Worm (Caenorhabditis elegans): ENCODE measurements around the gene Y102A11A.1.

Gene Y102A11A.1

DNA sequence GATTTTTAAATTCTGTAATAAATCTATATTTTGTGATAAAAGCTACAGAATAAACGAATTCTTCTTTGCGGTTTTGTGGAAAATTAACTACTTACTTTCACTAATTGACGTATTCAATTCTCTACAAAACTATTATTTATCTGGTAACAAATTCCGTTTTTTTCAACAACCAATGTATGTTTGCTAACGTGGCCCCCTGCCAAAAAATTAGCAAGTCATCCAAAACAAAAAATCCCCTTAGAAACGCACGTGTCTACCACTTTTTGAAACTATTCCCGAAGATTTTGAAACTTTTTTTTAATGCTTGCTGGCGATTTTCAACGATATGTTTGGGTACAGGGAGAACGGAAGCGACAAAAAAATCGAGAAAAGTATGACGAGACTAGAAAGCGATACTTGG, 33.4 kb downstream of the Y102A11A.1 start, which contains the start of gene F49H12.2:
Gene F49H12.2 (plus strand): TSS at position 301 of the 400 bp plus-strand sequence.
- no peak for TF ChIP-seq unc-62 (GFP tag; optimal IDR thresholded peaks at IDR 0.05)

ce11 chrX:2085494-2085893, 33.9 kb downstream of the Y102A11A.1 start:
- TF ChIP-seq unc-62 (GFP tag; optimal IDR thresholded peaks at IDR 0.05), result no peak

DNA sequence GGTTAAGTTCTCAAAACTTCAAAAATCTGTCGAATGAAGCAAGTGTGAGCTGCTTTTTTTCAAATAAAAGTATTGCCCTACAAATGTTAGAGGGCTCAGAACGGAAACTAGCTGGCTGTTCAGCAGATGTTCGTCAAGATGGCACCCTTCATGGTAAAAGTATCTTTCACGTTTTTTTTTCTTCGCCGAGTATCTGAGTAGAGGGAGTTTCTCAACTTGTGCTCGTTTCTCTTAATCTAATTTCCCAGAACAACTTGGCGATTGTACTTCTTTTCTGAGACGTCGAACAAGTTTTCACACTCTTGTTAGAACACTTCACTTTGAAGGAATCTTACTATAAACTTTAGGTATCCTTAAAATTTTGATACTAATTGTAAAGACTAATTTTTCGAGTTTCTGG, 36.1 kb downstream of the Y102A11A.1 start:
- TF ChIP-seq unc-62 (GFP tag; optimal IDR thresholded peaks at IDR 0.05), result no peak

DNA sequence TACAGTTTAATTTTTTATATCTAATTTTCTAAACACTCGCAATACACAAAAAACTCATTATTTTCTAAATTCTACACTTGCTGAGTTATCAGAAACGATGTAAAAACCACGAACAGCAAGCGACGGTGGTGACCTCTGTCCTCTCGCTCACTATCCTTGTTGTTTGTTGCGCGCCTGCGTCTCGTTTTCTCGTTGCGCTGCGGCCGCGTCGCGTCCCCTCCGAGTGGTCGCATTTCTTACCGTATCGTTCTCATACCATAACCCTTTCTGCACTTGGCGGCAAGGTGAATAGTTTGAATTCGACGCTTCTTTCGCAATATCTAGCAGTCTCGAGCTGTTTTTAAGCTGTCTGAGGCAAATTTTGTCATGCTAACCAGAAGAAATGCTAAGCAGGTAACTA, 37.8 kb downstream of the Y102A11A.1 start, which contains the start of gene lsy-2:
Gene lsy-2 (plus strand): TSS at position 271 of the 400 bp plus-strand sequence.
- TF ChIP-seq unc-62 (GFP tag; optimal IDR thresholded peaks at IDR 0.05), result no peak

DNA sequence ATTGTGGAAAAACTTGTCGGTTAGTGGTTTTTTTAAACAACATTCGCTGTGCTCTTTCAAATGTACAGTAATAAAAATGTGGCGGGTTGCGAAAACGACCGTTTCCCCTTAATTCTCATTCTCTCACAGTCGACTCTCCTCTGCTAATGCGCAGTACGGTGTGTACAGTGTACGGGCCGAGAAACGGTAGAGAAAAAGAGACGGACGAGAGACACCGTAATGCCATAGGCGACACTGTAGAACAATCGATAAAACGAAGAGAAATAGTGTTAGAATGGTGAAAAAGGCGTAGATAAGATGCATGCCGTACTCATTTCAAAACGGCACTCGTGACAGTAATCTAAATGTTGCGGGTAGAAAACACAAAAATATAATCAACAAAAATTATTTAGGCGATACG, 38.9 kb downstream of the Y102A11A.1 start:
- no peak for TF ChIP-seq unc-62 (GFP tag; optimal IDR thresholded peaks at IDR 0.05)

DNA sequence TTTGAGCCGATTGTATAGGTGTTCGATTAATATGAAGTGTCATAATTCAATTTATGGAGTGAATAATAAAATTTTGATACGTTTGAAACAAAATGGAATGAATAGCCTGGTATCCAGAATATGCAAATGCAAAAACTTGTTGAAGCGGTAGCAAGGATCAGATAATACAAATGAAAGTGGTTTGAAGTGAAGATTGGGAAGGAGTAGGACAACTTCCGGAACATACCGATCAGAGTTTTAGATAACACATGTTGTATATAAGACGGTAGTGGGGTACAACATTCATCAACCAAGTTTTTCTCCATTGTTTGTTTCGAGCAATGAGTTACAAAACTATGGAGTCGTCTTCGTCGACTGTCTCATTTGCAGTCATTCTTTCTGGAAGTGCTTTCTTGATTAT, 41.5 kb downstream of the Y102A11A.1 start, which contains the start of gene col-164:
Gene col-164 (plus strand): TSS at position 301 of the 400 bp plus-strand sequence.
- TF ChIP-seq unc-62 (GFP tag; optimal IDR thresholded peaks at IDR 0.05), result no peak

- TF ChIP-seq unc-62 (GFP tag; optimal IDR thresholded peaks at IDR 0.05), result no peak
Measured at ce11 chrX:2094094-2094493, 42.5 kb downstream of the Y102A11A.1 start.

- TF ChIP-seq unc-62 (GFP tag; optimal IDR thresholded peaks at IDR 0.05), result no peak
Measured at ce11 chrX:2096804-2097203, 45.2 kb downstream of the Y102A11A.1 start, which contains the start of gene T21D9.2. T21D9.2 (minus strand) TSS chrX:2096904.

ce11 chrX:2099002-2099401, 47.4 kb downstream of the Y102A11A.1 start:
- TF ChIP-seq unc-62 (GFP tag; optimal IDR thresholded peaks at IDR 0.05), result no peak
